Worm (Caenorhabditis elegans) whole organism, early embryonic: ENCODE measurements around the gene ham-1.
A peak's percentile ranks its signal among the peaks of the same experiment; 100 is the strongest.

Source experiments
- F13C5.2 ChIP-seq: sonication (generic microtip); optimal IDR thresholded peaks from 2 replicates; lab custom pipeline; 2017; ENCODE audit warnings: mild to moderate bottlenecking, missing genetic modification characterization, inconsistent platforms, missing compliant biosample characterization
- ama-1 ChIP-seq: fragments of 150-350 bp; optimal IDR thresholded peaks from 2 replicates; lab custom pipeline; 2014
- ceh-36 ChIP-seq: sonication (generic microtip); optimal IDR thresholded peaks from 2 replicates; lab custom pipeline; 2016; ENCODE audit warnings: missing genetic modification characterization, inconsistent platforms, missing compliant biosample characterization
- hmbx-1 ChIP-seq: sonication (generic microtip); optimal IDR thresholded peaks from 2 replicates; lab custom pipeline; 2016; ENCODE audit warnings: mild to moderate bottlenecking, missing genetic modification characterization, missing compliant biosample characterization
- tbx-11 ChIP-seq: fragments of 200-800 bp; sonication (Bioruptor generic); IDR thresholded peaks from 2 replicates; pipeline ENCODE4 v1.3.6; 2022; ENCODE audit warnings: missing genetic modification characterization, missing compliant biosample characterization
- tbx-37 ChIP-seq: fragments of 200-800 bp; sonication (Bioruptor generic); conservative IDR thresholded peaks from 2 replicates; pipeline ENCODE4 v1.3.6; 2022; ENCODE audit warnings: missing genetic modification reagents, missing genetic modification characterization, missing compliant biosample characterization
- tra-4 ChIP-seq: sonication (generic microtip); optimal IDR thresholded peaks from 2 replicates; lab custom pipeline; 2017; ENCODE audit warnings: missing genetic modification characterization, missing compliant biosample characterization

DNA sequence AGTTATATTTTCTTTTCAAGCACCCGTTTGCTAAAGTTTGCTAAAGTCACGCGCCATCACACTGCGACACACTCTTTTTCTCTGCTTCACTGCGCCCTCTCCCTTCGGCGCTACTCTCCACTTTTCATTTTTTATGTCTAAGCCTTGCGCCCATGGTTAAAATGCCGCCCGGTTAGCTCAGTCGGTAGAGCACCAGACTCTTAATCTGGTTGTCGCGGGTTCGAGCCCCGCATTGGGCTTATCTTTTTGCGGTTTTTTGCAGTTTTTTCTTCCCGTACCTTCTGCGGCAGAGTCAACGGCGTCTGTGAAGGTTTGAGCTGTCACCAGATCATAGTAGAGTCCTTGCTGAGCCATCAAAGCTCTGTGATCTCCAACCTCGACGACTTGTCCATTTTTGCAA, 52.6 kb downstream of the ham-1 start:
- TF ChIP-seq hmbx-1 (tag; lab: Kevin White, UChicago) (no peak), ceh-36 (tag; lab: Kevin White, UChicago) (peak; percentile 66), F13C5.2 (peak; percentile 48), tbx-11 (GFP tag; lab: Robert Waterston, UW) (peak; percentile 83), tbx-37 (GFP tag; lab: Robert Waterston, UW) (peak; percentile 67), ama-1 (lab: Kevin White, UChicago) (no peak), tra-4 (tag; lab: Kevin White, UChicago) (no peak)
